Worm (Caenorhabditis elegans): ENCODE results near the gene clec-263.
"Not testable (repeated sequence)": the region's sequence is repeated elsewhere in the genome, so short reads cannot be mapped to it uniquely, and the experiment has no call there.

Gene clec-263

ce11 chrV:20561795-20562194 lies 12.6 kb upstream of the clec-263 start, which contains the start of gene F26F2.1:
TSS of gene F26F2.1 (minus strand) at chrV:20561895.
- TF ChIP-seq flt-1 (GFP tag; IDR thresholded peaks at IDR 0.05) (no peak), hnd-1 (tag; optimal IDR thresholded peaks at IDR 0.05) (no peak), B0310.2 (tag; optimal IDR thresholded peaks at IDR 0.05) (no peak), aly-1 (tag; optimal IDR thresholded peaks at IDR 0.05) (no peak), hmbx-1 (tag; optimal IDR thresholded peaks at IDR 0.05) (no peak), ceh-36 (tag; optimal IDR thresholded peaks at IDR 0.05) (no peak), ama-1 (optimal IDR thresholded peaks at IDR 0.05) (no peak), tbx-37 (GFP tag; conservative IDR thresholded peaks at IDR 0.05) (no peak), hmg-4 (GFP tag; optimal IDR thresholded peaks at IDR 0.05) (no peak)

DNA sequence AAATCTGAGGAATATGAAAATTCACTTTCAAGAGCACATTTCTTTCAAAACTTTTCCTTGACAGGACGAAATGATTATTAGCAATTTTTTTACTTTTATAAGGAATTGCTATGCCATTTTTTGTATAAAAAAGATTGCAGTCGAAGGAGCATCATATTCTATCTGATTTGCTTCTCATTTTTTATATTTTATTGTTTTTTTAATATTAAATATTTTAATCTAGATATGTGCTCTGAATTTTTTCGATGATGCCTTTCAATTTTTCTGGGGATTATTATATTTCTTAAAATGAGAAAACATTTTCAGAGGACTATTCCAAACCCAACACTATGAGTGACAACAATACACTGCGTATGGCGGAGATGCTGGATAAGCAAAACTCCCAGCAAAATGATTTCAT lies 10.4 kb upstream of the clec-263 start, which contains the start of gene F26F2.13:
TSS of gene F26F2.13 (plus strand) at position 301 of the 400 bp plus-strand sequence.
- not testable (repeated sequence) for TF ChIP-seq tbx-37 (GFP tag; conservative IDR thresholded peaks at IDR 0.05); scrt-1 (GFP tag; IDR thresholded peaks at IDR 0.05); hmg-4 (GFP tag; optimal IDR thresholded peaks at IDR 0.05)

ce11 chrV:20566454-20566853 lies 8.0 kb upstream of the clec-263 start, which contains the start of gene F26F2.3:
TSS of gene F26F2.3 (minus strand) at chrV:20566554.
- TF ChIP-seq hmbx-1 (tag; optimal IDR thresholded peaks at IDR 0.05) (no peak), scrt-1 (GFP tag; IDR thresholded peaks at IDR 0.05) (no peak), tra-4 (tag; optimal IDR thresholded peaks at IDR 0.05) (no peak), pes-1 (GFP tag; IDR thresholded peaks at IDR 0.05) (no peak), hnd-1 (tag; optimal IDR thresholded peaks at IDR 0.05) (no peak), F13C5.2 (tag; optimal IDR thresholded peaks at IDR 0.05) (no peak), ets-7 (tag; optimal IDR thresholded peaks at IDR 0.05) (no peak), aly-1 (tag; optimal IDR thresholded peaks at IDR 0.05) (no peak)

DNA sequence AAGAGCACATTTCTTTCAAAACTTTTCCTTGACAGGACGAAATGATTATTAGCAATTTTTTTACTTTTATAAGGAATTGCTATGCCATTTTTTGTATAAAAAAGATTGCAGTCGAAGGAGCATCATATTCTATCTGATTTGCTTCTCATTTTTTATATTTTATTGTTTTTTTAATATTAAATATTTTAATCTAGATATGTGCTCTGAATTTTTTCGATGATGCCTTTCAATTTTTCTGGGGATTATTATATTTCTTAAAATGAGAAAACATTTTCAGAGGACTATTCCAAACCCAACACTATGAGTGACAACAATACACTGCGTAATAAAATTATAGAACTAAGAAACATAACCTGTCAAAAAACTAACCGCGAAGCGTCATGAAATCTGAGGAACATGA lies 5.4 kb upstream of the clec-263 start, which contains the start of gene F26F2.4:
TSS of gene F26F2.4 (plus strand) at position 301 of the 400 bp plus-strand sequence.
- TF ChIP-seq scrt-1 (GFP tag; IDR thresholded peaks at IDR 0.05); tbx-11 (GFP tag; IDR thresholded peaks at IDR 0.05); sea-1 (GFP tag; conservative IDR thresholded peaks at IDR 0.05): not testable (repeated sequence)

ce11 chrV:20573392-20573791 lies 1.0 kb upstream of the clec-263 start, which contains the start of gene F26F2.5:
TSS of gene F26F2.5 (plus strand) at chrV:20573692.
- TF ChIP-seq hmbx-1 (tag; optimal IDR thresholded peaks at IDR 0.05) (no peak), ceh-36 (tag; optimal IDR thresholded peaks at IDR 0.05) (no peak), ama-1 (optimal IDR thresholded peaks at IDR 0.05) (no peak), tra-4 (tag; optimal IDR thresholded peaks at IDR 0.05) (no peak), B0310.2 (tag; optimal IDR thresholded peaks at IDR 0.05) (no peak), pes-1 (GFP tag; IDR thresholded peaks at IDR 0.05) (no peak), hmg-4 (GFP tag; optimal IDR thresholded peaks at IDR 0.05) (no peak), scrt-1 (GFP tag; IDR thresholded peaks at IDR 0.05) (no peak), sea-1 (GFP tag; conservative IDR thresholded peaks at IDR 0.05) (no peak)

- no peak for TF ChIP-seq hnd-1 (tag; optimal IDR thresholded peaks at IDR 0.05)
- no peak for TF ChIP-seq scrt-1 (GFP tag; IDR thresholded peaks at IDR 0.05)
- no peak for TF ChIP-seq ama-1 (optimal IDR thresholded peaks at IDR 0.05)
- no peak for TF ChIP-seq ceh-13 (GFP tag; optimal IDR thresholded peaks at IDR 0.05)
- no peak for TF ChIP-seq F13C5.2 (tag; optimal IDR thresholded peaks at IDR 0.05)
- TF ChIP-seq ceh-36 (tag; optimal IDR thresholded peaks at IDR 0.05), result no peak
- no peak for TF ChIP-seq aly-1 (tag; optimal IDR thresholded peaks at IDR 0.05)
- TF ChIP-seq flt-1 (GFP tag; IDR thresholded peaks at IDR 0.05), result no peak
These were observed 458 bp downstream of the clec-263 start for ce11 chrV:20574872-20575271.

DNA sequence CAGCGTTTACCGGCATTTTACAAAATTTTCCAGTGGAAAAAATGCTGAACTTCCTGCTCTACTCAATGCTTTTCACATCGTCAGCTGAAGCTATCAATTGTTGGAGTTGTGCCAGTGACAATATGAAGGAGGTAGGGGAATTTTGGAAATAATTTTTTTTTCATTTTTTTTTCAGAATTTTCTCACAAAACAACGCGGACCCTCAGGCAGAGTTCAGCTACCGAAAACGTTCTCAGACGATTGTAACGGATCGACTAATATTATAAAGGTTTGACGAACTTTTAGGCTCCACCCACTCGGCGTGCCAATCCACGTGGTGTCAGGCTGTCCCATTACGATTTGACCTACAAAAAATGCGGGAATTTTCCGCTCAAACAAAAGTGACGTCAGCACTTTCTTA lies 5.1 kb downstream of the clec-263 start, which contains the start of gene F26F2.8:
TSS of gene F26F2.8 (plus strand) at position 13 of the 400 bp plus-strand sequence.
- TF ChIP-seq flt-1 (GFP tag; IDR thresholded peaks at IDR 0.05) (no peak), B0310.2 (tag; optimal IDR thresholded peaks at IDR 0.05) (no peak), aly-1 (tag; optimal IDR thresholded peaks at IDR 0.05) (no peak), tra-4 (tag; optimal IDR thresholded peaks at IDR 0.05) (no peak), hmg-4 (GFP tag; optimal IDR thresholded peaks at IDR 0.05) (no peak), ets-7 (tag; optimal IDR thresholded peaks at IDR 0.05) (no peak), hnd-1 (tag; optimal IDR thresholded peaks at IDR 0.05) (no peak), hmbx-1 (tag; optimal IDR thresholded peaks at IDR 0.05) (no peak), ceh-36 (tag; optimal IDR thresholded peaks at IDR 0.05) (no peak), pes-1 (GFP tag; IDR thresholded peaks at IDR 0.05) (no peak), F13C5.2 (tag; optimal IDR thresholded peaks at IDR 0.05) (no peak), ceh-13 (GFP tag; optimal IDR thresholded peaks at IDR 0.05) (no peak), tbx-11 (GFP tag; IDR thresholded peaks at IDR 0.05) (no peak), scrt-1 (GFP tag; IDR thresholded peaks at IDR 0.05) (no peak), sea-1 (GFP tag; conservative IDR thresholded peaks at IDR 0.05) (no peak), ama-1 (optimal IDR thresholded peaks at IDR 0.05) (no peak), tbx-37 (GFP tag; conservative IDR thresholded peaks at IDR 0.05) (no peak)

ce11 chrV:20580511-20581040 lies 6.2 kb downstream of the clec-263 start, which contains the start of gene F26F2.7:
TSS of gene F26F2.7 (plus strand) at chrV:20580990.
- no peak for TF ChIP-seq scrt-1 (GFP tag; IDR thresholded peaks at IDR 0.05)
- peak; percentile 32 for TF ChIP-seq hmg-4 (GFP tag; optimal IDR thresholded peaks at IDR 0.05)
- no peak for TF ChIP-seq B0310.2 (tag; optimal IDR thresholded peaks at IDR 0.05)
- TF ChIP-seq F13C5.2 (tag; optimal IDR thresholded peaks at IDR 0.05), result peak; percentile 76
- TF ChIP-seq pes-1 (GFP tag; IDR thresholded peaks at IDR 0.05), result 0 out of 2 replicates have a peak, but pooled peaks have one; percentile 42
- TF ChIP-seq tbx-37 (GFP tag; conservative IDR thresholded peaks at IDR 0.05), result 0 out of 2 replicates have a peak, but pooled peaks have one; percentile 19
- TF ChIP-seq tbx-11 (GFP tag; IDR thresholded peaks at IDR 0.05), result 0 out of 2 replicates have a peak, but pooled peaks have one; percentile 18

All from whole organism, early embryonic.